Worm (Caenorhabditis elegans) whole organism, L2 larva: ENCODE data around the gene F54H12.4.

ENCODE experiments used
- ceh-82 ChIP-seq: fragments of 150-350 bp; optimal IDR thresholded peaks from 2 replicates; lab custom pipeline; 2014; ENCODE audit warnings: missing biosample characterization, missing genetic modification characterization
- fos-1 ChIP-seq: fragments of 150-350 bp; optimal IDR thresholded peaks from 2 replicates; lab custom pipeline; 2014; ENCODE audit warnings: missing biosample characterization, missing genetic modification characterization
- nhr-11 ChIP-seq: fragments of 150-350 bp; optimal IDR thresholded peaks from 2 replicates; lab custom pipeline; 2014; ENCODE audit warnings: missing biosample characterization, missing genetic modification characterization
- nhr-237 ChIP-seq: fragments of 150-350 bp; optimal IDR thresholded peaks from 2 replicates; lab custom pipeline; 2014; ENCODE audit warnings: missing biosample characterization, missing genetic modification characterization

ce11 chrIII:7972687-7973086 lies 10.1 kb upstream of the F54H12.4 start:
- TF ChIP-seq fos-1 (tag; lab: Kevin White, UChicago) (no peak), nhr-237 (tag; lab: Kevin White, UChicago) (no peak), nhr-11 (tag; lab: Kevin White, UChicago) (no peak), ceh-82 (no peak)
